Worm (Caenorhabditis elegans) whole organism, L4 larva: Measurements from ENCODE around the gene acl-13.

Experiments used
- D1046.2 ChIP-seq: fragments of 200-800 bp; sonication (Bioruptor generic); IDR thresholded peaks from 2 replicates; pipeline ENCODE4 v1.3.6; 2022; ENCODE audit warnings: missing genetic modification characterization, missing compliant biosample characterization
- F26F4.8 ChIP-seq: fragments of 200-800 bp; sonication (Bioruptor generic); conservative IDR thresholded peaks from 2 replicates; pipeline ENCODE4 v1.3.6; 2022; ENCODE audit warnings: missing genetic modification characterization, missing compliant biosample characterization
- R02D3.7 ChIP-seq: fragments of 150-350 bp; sonication (generic microtip); optimal IDR thresholded peaks from 3 replicates; lab custom pipeline; 2014; ENCODE audit warnings: missing biosample characterization, missing genetic modification characterization
- Y5F2A.4 ChIP-seq: fragments of 200-800 bp; sonication (Bioruptor generic); optimal IDR thresholded peaks from 2 replicates; lab custom pipeline; 2018; ENCODE audit warnings: mild to moderate bottlenecking, missing genetic modification characterization, missing compliant biosample characterization
- aha-1 ChIP-seq: fragments of 150-350 bp; peaks from one replicate; lab custom pipeline; 2014; ENCODE audit warnings: missing biosample characterization, missing genetic modification characterization
- aly-2 ChIP-seq: sonication (generic microtip); optimal IDR thresholded peaks from 2 replicates; lab custom pipeline; 2018; ENCODE audit warnings: missing biosample characterization, missing genetic modification characterization
- arid-1 ChIP-seq: fragments of 200-800 bp; sonication (Bioruptor generic); conservative IDR thresholded peaks from 2 replicates; pipeline ENCODE4 v1.3.6; 2022; ENCODE audit warnings: missing genetic modification reagents, missing genetic modification characterization, missing compliant biosample characterization
- ceh-20 ChIP-seq: fragments of 200-800 bp; sonication (Bioruptor generic); IDR thresholded peaks from 2 replicates; pipeline ENCODE4 v1.3.6; 2022; ENCODE audit warnings: missing genetic modification reagents, missing genetic modification characterization, missing compliant biosample characterization
- ceh-28 ChIP-seq: fragments of 150-350 bp; optimal IDR thresholded peaks from 2 replicates; lab custom pipeline; 2014; ENCODE audit warnings: missing biosample characterization, missing genetic modification reagents, missing genetic modification characterization
- ceh-32 ChIP-seq: sonication (generic microtip); optimal IDR thresholded peaks from 2 replicates; lab custom pipeline; 2016; ENCODE audit warnings: mild to moderate bottlenecking, missing genetic modification characterization, missing compliant biosample characterization; ENCODE audit not compliant: poor library complexity
- daf-12 ChIP-seq: fragments of 150-350 bp; optimal IDR thresholded peaks from 2 replicates; lab custom pipeline; 2014; ENCODE audit warnings: missing biosample characterization, missing genetic modification reagents, missing genetic modification characterization
- daf-16 ChIP-seq, 3 experiments: sonication (generic microtip); optimal IDR thresholded peaks; 2 replicates each; lab custom pipeline; 2016 to 2017; ENCODE audit warnings: missing genetic modification characterization in 3 of 3, missing genetic modification reagents in 3 of 3, mild to moderate bottlenecking in 2 of 3, missing compliant biosample characterization in 2 of 3, missing biosample characterization in 1 of 3, moderate library complexity in 1 of 3
- daf-8 ChIP-seq: fragments of 200-800 bp; sonication (Bioruptor generic); IDR thresholded peaks from 2 replicates; pipeline ENCODE4 v1.3.6; 2022; ENCODE audit warnings: missing genetic modification characterization, missing compliant biosample characterization
- egl-27 ChIP-seq: sonication (generic microtip); optimal IDR thresholded peaks from 3 replicates; lab custom pipeline; 2017; ENCODE audit warnings: missing biosample characterization, missing genetic modification reagents, missing genetic modification characterization
- gei-8 ChIP-seq: fragments of 200-800 bp; sonication (Bioruptor generic); optimal IDR thresholded peaks from 2 replicates; lab custom pipeline; 2018; ENCODE audit warnings: mild to moderate bottlenecking, missing genetic modification characterization, missing compliant biosample characterization
- hif-1 ChIP-seq, 2 experiments: sonication (generic microtip); optimal IDR thresholded peaks; 2 replicates each; lab custom pipeline; 2016 to 2017; ENCODE audit warnings: missing compliant biosample characterization in 2 of 2, missing genetic modification characterization in 2 of 2, missing genetic modification reagents in 2 of 2, missing genotype in 2 of 2, mild to moderate bottlenecking in 1 of 2
- hmg-1.1 ChIP-seq: fragments of 200-800 bp; sonication (Bioruptor generic); IDR thresholded peaks from 2 replicates; pipeline ENCODE4 v1.3.6; 2022; ENCODE audit warnings: missing genetic modification reagents, missing genetic modification characterization, missing compliant biosample characterization
- lsy-2 ChIP-seq, 2 experiments: fragments of 150-350 bp in 1 of 2; sonication (generic microtip) in 1 of 2; optimal IDR thresholded peaks; 2 replicates each; lab custom pipeline; 2014 to 2017; ENCODE audit warnings: missing biosample characterization in 2 of 2, missing genetic modification characterization in 2 of 2
- madf-5 ChIP-seq, 2 experiments: fragments of 200-800 bp; sonication (Bioruptor generic); IDR thresholded peaks; 2 replicates each; pipeline ENCODE4 v1.3.6; 2022; ENCODE audit warnings: missing compliant biosample characterization in 2 of 2, missing genetic modification characterization in 2 of 2
- mdl-1 ChIP-seq, 2 experiments: fragments of 150-350 bp in 1 of 2; sonication (generic microtip) in 1 of 2; optimal IDR thresholded peaks; 2 replicates each; lab custom pipeline; 2014 to 2017; ENCODE audit warnings: missing biosample characterization in 2 of 2, missing genetic modification characterization in 2 of 2
- mep-1 ChIP-seq: fragments of 150-350 bp; sonication (generic microtip); optimal IDR thresholded peaks from 3 replicates; lab custom pipeline; 2014; ENCODE audit warnings: missing biosample characterization, missing genetic modification characterization
- nhr-111 ChIP-seq: fragments of 200-800 bp; sonication (Bioruptor generic); optimal IDR thresholded peaks from 2 replicates; lab custom pipeline; 2018; ENCODE audit warnings: mild to moderate bottlenecking, missing genetic modification characterization, missing compliant biosample characterization
- nhr-237 ChIP-seq: sonication (generic microtip); optimal IDR thresholded peaks from 2 replicates; lab custom pipeline; 2017; ENCODE audit warnings: missing biosample characterization, missing genetic modification characterization
- nhr-25 ChIP-seq: sonication (generic microtip); optimal IDR thresholded peaks from 2 replicates; lab custom pipeline; 2017; ENCODE audit warnings: missing genetic modification characterization, mild to moderate bottlenecking, missing compliant biosample characterization, antibody characterized with exemption, moderate library complexity, borderline replicate concordance; ENCODE audit not compliant: insufficient read depth
- nhr-41 ChIP-seq: fragments of 200-800 bp; sonication (Bioruptor generic); IDR thresholded peaks from 2 replicates; pipeline ENCODE4 v1.3.6; 2022; ENCODE audit warnings: missing genetic modification reagents, missing genetic modification characterization, missing compliant biosample characterization
- nhr-77 ChIP-seq: fragments of 150-350 bp; optimal IDR thresholded peaks from 2 replicates; lab custom pipeline; 2014; ENCODE audit warnings: missing biosample characterization, missing genetic modification characterization
- pha-4 ChIP-seq, 2 experiments: fragments of 150-350 bp in 1 of 2; fragments of 200-800 bp in 1 of 2; sonication (Bioruptor generic) in 1 of 2; IDR thresholded peaks in 1 of 2; optimal IDR thresholded peaks in 1 of 2; 2 replicates each; pipeline versions ENCODE4 v1.3.6 to Lab custom; 2014 to 2022; ENCODE audit warnings: missing genetic modification characterization in 2 of 2, missing genetic modification reagents in 2 of 2, missing biosample characterization in 1 of 2, missing compliant biosample characterization in 1 of 2
- pqm-1 ChIP-seq: sonication (generic microtip); optimal IDR thresholded peaks from 2 replicates; lab custom pipeline; 2017; ENCODE audit warnings: missing biosample characterization, missing genetic modification characterization
- rbr-2 ChIP-seq: sonication (generic microtip); optimal IDR thresholded peaks from 2 replicates; lab custom pipeline; 2016; ENCODE audit warnings: missing genotype, missing genetic modification characterization, missing compliant biosample characterization
- saeg-2 ChIP-seq: fragments of 200-800 bp; sonication (Bioruptor generic); IDR thresholded peaks from 2 replicates; pipeline ENCODE4 v1.3.6; 2022; ENCODE audit warnings: missing genetic modification reagents, missing genetic modification characterization, missing compliant biosample characterization
- set-16 ChIP-seq: fragments of 200-800 bp; sonication (Bioruptor generic); IDR thresholded peaks from 2 replicates; pipeline ENCODE4 v1.3.6; 2022; ENCODE audit warnings: missing genetic modification reagents, missing genetic modification characterization, missing compliant biosample characterization
- snpc-1.2 ChIP-seq: fragments of 200-800 bp; sonication (Bioruptor generic); IDR thresholded peaks from 2 replicates; pipeline ENCODE4 v1.3.6; 2022; ENCODE audit warnings: missing genetic modification reagents, missing genetic modification characterization, missing compliant biosample characterization
- tra-1 ChIP-seq: fragments of 200-800 bp; sonication (Bioruptor generic); IDR thresholded peaks from 2 replicates; pipeline ENCODE4 v1.3.6; 2022; ENCODE audit warnings: missing genetic modification reagents, missing genetic modification characterization, missing compliant biosample characterization
- unc-62 ChIP-seq, 3 experiments: fragments of 150-350 bp in 1 of 3; sonication (generic microtip); optimal IDR thresholded peaks in 2 of 3; peaks in 1 of 3; 1 replicate in 1 of 3; 2 replicates in 2 of 3; lab custom pipeline; 2014 to 2017; ENCODE audit warnings: missing biosample characterization in 3 of 3, missing genetic modification characterization in 3 of 3, missing genetic modification reagents in 3 of 3, missing genotype in 1 of 3
- ztf-7 ChIP-seq: fragments of 150-350 bp; optimal IDR thresholded peaks from 2 replicates; lab custom pipeline; 2014; ENCODE audit warnings: missing biosample characterization, missing genetic modification characterization

The acl-13 gene

ce11 chrIV:12441715-12442114 lies 31.4 kb downstream of the acl-13 start, which contains the start of gene C25G4.17:
TSS of gene C25G4.17 (plus strand) at chrIV:12442015.
- TF ChIP-seq hmg-1.1 (GFP tag; lab: Robert Waterston, UW) = no peak
- TF ChIP-seq nhr-41 (GFP tag; lab: Robert Waterston, UW) = no peak
- no peak for TF ChIP-seq ceh-20 (GFP tag; lab: Robert Waterston, UW)
- TF ChIP-seq nhr-111 (GFP tag; lab: Kevin White, UChicago) = no peak
- no peak for TF ChIP-seq saeg-2 (GFP tag; lab: Robert Waterston, UW)
- no peak for TF ChIP-seq lsy-2 (tag; optimal IDR thresholded peaks at IDR 0.05; lab: Kevin White, UChicago)
- TF ChIP-seq aly-2 (tag; lab: Kevin White, UChicago) = no peak
- no peak for TF ChIP-seq pha-4 (GFP tag; IDR thresholded peaks at IDR 0.05; lab: Robert Waterston, UW)
- no peak for TF ChIP-seq pha-4 (tag; optimal IDR thresholded peaks at IDR 0.05; lab: Kevin White, UChicago)
- no peak for TF ChIP-seq mep-1 (tag; lab: Kevin White, UChicago)
- no peak for TF ChIP-seq ceh-28
- no peak for TF ChIP-seq daf-16 (GFP tag; optimal IDR thresholded peaks at IDR 0.05; lab: Kevin White, UChicago)
- no peak for TF ChIP-seq daf-16 (tag; optimal IDR thresholded peaks at IDR 0.05; lab: Kevin White, UChicago)
- TF ChIP-seq unc-62 (GFP tag; optimal IDR thresholded peaks at IDR 0.05 in 1 of 2; lab: Kevin White, UChicago) = no peak
- no peak for TF ChIP-seq unc-62 (tag; optimal IDR thresholded peaks at IDR 0.05; lab: Kevin White, UChicago)
- TF ChIP-seq hif-1 (tag; optimal IDR thresholded peaks at IDR 0.05; lab: Kevin White, UChicago) = no peak
- no peak for TF ChIP-seq R02D3.7 (tag; lab: Kevin White, UChicago)
- TF ChIP-seq D1046.2 = no peak
- TF ChIP-seq gei-8 = no peak
- TF ChIP-seq mdl-1 (tag; optimal IDR thresholded peaks at IDR 0.05; lab: Kevin White, UChicago) = no peak
- no peak for TF ChIP-seq madf-5 (GFP tag; IDR thresholded peaks at IDR 0.05; lab: Robert Waterston, UW)

- TF ChIP-seq saeg-2 (GFP tag; lab: Robert Waterston, UW) = no peak
- no peak for TF ChIP-seq snpc-1.2
- no peak for TF ChIP-seq ztf-7
- no peak for TF ChIP-seq daf-12 (tag; lab: Kevin White, UChicago)
- no peak for TF ChIP-seq madf-5 (GFP tag; IDR thresholded peaks at IDR 0.05; lab: Robert Waterston, UW)
- no peak for TF ChIP-seq set-16 (GFP tag; lab: Robert Waterston, UW)
- peak; percentile 96 for TF ChIP-seq aha-1 (tag; lab: Kevin White, UChicago)
Measured at ce11 chrIV:12443936-12444335, 33.7 kb downstream of the acl-13 start, which contains the start of gene C25G4.2. TSS of gene C25G4.2 (minus strand) at chrIV:12444035.

ce11 chrIV:12445463-12445934 lies 35.2 kb downstream of the acl-13 start, which contains the start of gene C25G4.3:
TSS of gene C25G4.3 (minus strand) at chrIV:12445884.
- no peak for TF ChIP-seq F26F4.8 (GFP tag; lab: Robert Waterston, UW)
- no peak for TF ChIP-seq Y5F2A.4 (GFP tag; lab: Kevin White, UChicago)
- TF ChIP-seq nhr-25 (tag; lab: Kevin White, UChicago) = no peak
- no peak for TF ChIP-seq nhr-237
- no peak for TF ChIP-seq tra-1
- TF ChIP-seq arid-1 (GFP tag; lab: Robert Waterston, UW) = no peak
- no peak for TF ChIP-seq nhr-77 (tag; lab: Kevin White, UChicago)
- TF ChIP-seq ceh-32 (tag; lab: Kevin White, UChicago) = no peak
- no peak for TF ChIP-seq pqm-1
- TF ChIP-seq rbr-2 (tag; lab: Kevin White, UChicago) = no peak
- TF ChIP-seq egl-27 (tag; lab: Kevin White, UChicago) = no peak
- no peak for TF ChIP-seq daf-8 (GFP tag; lab: Robert Waterston, UW)
